Worm (Caenorhabditis elegans) whole organism, midembryonic: ENCODE measurements around the gene hsp-43.

Source experiments
- T22C8.4 ChIP-seq: fragments of 200-800 bp; sonication (Bioruptor generic); IDR thresholded peaks from 2 replicates; pipeline ENCODE4 v1.3.6; 2022; ENCODE audit warnings: missing genetic modification characterization, missing compliant biosample characterization
- cog-1 ChIP-seq: sonication (generic microtip); optimal IDR thresholded peaks from 2 replicates; lab custom pipeline; 2016; ENCODE audit warnings: missing genetic modification characterization, missing compliant biosample characterization
- flt-1 ChIP-seq: fragments of 200-800 bp; sonication (Bioruptor generic); IDR thresholded peaks from 2 replicates; pipeline ENCODE4 v1.3.6; 2022; ENCODE audit warnings: missing genetic modification characterization, missing compliant biosample characterization
- klf-2 ChIP-seq: fragments of 200-800 bp; sonication (Bioruptor generic); conservative IDR thresholded peaks from 2 replicates; pipeline ENCODE4 v1.3.6; 2022; ENCODE audit warnings: missing genetic modification reagents, missing genetic modification characterization, missing compliant biosample characterization
- med-1 ChIP-seq: sonication (generic microtip); optimal IDR thresholded peaks from 2 replicates; lab custom pipeline; 2017; ENCODE audit warnings: missing genetic modification characterization, mild to moderate bottlenecking, missing compliant biosample characterization, antibody characterized with exemption, missing genetic modification reagents; ENCODE audit not compliant: insufficient read depth
- ref-1 ChIP-seq: fragments of 200-800 bp; sonication (Bioruptor generic); conservative IDR thresholded peaks from 2 replicates; pipeline ENCODE4 v1.3.6; 2022; ENCODE audit warnings: missing genetic modification reagents, missing genetic modification characterization, missing compliant biosample characterization
- tab-1 ChIP-seq: fragments of 200-800 bp; sonication (Bioruptor generic); IDR thresholded peaks from 2 replicates; pipeline ENCODE4 v1.3.6; 2022; ENCODE audit warnings: missing genetic modification characterization, missing compliant biosample characterization
- ztf-23 ChIP-seq: fragments of 200-800 bp; sonication (Bioruptor generic); IDR thresholded peaks from 2 replicates; pipeline ENCODE4 v1.3.6; 2022; ENCODE audit warnings: missing genetic modification reagents, missing genetic modification characterization, missing compliant biosample characterization

DNA sequence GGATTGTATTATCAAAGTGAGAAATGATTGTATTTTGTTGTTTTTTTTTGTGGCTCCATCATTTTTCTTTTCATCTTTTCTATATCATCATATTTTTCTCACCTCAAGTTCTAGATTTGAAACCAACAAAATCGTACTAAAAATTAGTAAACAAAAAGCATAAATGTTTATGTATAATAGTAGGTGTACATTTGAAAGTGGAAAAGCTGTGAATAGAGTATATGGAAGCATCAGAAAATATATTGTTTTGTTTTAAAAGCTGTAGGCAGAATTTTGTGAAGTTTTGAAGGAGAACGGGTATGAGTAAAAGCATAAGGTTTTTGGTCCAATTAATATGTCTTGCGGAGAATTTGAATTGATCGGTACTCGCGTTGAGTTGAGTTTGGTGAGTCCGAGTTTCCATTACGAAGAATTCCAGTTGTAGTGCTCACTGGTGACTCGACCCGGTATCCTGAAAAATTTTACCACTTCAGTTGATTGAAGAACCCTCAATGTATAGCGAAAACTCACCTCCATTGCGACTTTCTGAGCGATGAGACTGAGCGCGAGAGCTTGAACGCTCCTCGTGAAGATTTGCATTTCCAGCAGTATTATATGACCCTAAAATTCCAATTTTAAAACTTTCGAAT is 2.2 kb downstream of the hsp-43 start, which contains the start of gene C14F11.4:
- TF ChIP-seq tab-1 (GFP tag; lab: Robert Waterston, UW) (no peak), klf-2 (GFP tag; lab: Robert Waterston, UW) (no peak), T22C8.4 (GFP tag; lab: Robert Waterston, UW) (no peak), med-1 (no peak), flt-1 (GFP tag; lab: Robert Waterston, UW) (no peak), ztf-23 (GFP tag; lab: Robert Waterston, UW) (no peak), cog-1 (tag; lab: Kevin White, UChicago) (no peak), ref-1 (GFP tag; lab: Robert Waterston, UW) (no peak)
